Worm (Caenorhabditis elegans): ENCODE measurements around the gene rocf-1.

ce11 chrV:15432457-15432856 lies 31.8 kb downstream of the rocf-1 start, which contains the start of gene T26H5.8:
- TF ChIP-seq ama-1 (optimal IDR thresholded peaks at IDR 0.05) (no peak), lsy-2 (tag; optimal IDR thresholded peaks at IDR 0.05) (no peak), madf-9 (GFP tag; conservative IDR thresholded peaks at IDR 0.05) (no peak), lin-13 (GFP tag; optimal IDR thresholded peaks at IDR 0.05) (no peak)
